Worm (Caenorhabditis elegans): ENCODE data around the gene sap-140.

ce11 chrIII:7458846-7459365, 40.6 kb upstream of the sap-140 start, which contains the start of the genes fipr-19 and fipr-18:
- TF ChIP-seq unc-39 (tag; optimal IDR thresholded peaks at IDR 0.05) (no peak), unc-62 (GFP tag; optimal IDR thresholded peaks at IDR 0.05) (no peak), ces-1 (GFP tag; optimal IDR thresholded peaks at IDR 0.05) (no peak), lin-13 (tag; optimal IDR thresholded peaks at IDR 0.05) (no peak)

Data from whole organism, mixed stage, embryonic.